Worm (Caenorhabditis elegans) whole organism, midembryonic: Measurements from ENCODE around the gene zipt-2.1.

Source experiments
- ref-1 ChIP-seq: fragments of 200-800 bp; sonication (Bioruptor generic); conservative IDR thresholded peaks from 2 replicates; pipeline ENCODE4 v1.3.6; 2022; ENCODE audit warnings: missing genetic modification reagents, missing genetic modification characterization, missing compliant biosample characterization
- tab-1 ChIP-seq: fragments of 200-800 bp; sonication (Bioruptor generic); IDR thresholded peaks from 2 replicates; pipeline ENCODE4 v1.3.6; 2022; ENCODE audit warnings: missing genetic modification characterization, missing compliant biosample characterization
- ztf-29 ChIP-seq: fragments of 200-800 bp; sonication (Bioruptor generic); IDR thresholded peaks from 2 replicates; pipeline ENCODE4 v1.3.6; 2022; ENCODE audit warnings: missing genetic modification reagents, missing genetic modification characterization, missing compliant biosample characterization

DNA sequence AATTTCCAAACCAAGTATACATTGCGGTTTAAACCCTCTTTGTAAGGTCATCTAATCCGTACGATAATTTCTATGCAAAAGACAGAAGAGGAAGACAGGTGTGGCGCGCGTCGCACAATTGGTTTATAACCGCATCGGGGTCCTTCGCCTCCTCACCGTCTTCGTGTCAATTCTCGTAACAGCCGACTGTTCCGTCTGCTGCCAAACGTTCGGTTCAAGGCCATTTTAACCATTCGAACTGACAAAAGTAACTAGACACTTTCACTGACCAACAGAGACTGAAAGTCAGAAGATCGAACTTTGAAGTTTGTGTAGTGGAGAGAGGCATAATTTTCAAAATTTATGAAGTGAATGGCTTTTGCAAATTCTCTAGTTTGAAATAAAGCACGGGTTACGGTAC, 16.5 kb downstream of the zipt-2.1 start:
- no peak for TF ChIP-seq ztf-29 (GFP tag; lab: Robert Waterston, UW)
- TF ChIP-seq tab-1 (GFP tag; lab: Robert Waterston, UW): no peak
- TF ChIP-seq ref-1 (GFP tag; lab: Robert Waterston, UW): no peak
